Fruit fly (Drosophila melanogaster) S2 (cell line): ENCODE results near the gene GCS2alpha.

Experiments used
- CG8478 ChIP-seq: fragments of >200 bp; optimal IDR thresholded peaks from 2 replicates; lab custom pipeline; 2018
- CTCF ChIP-seq, 2 experiments: fragments of >200 bp; optimal IDR thresholded peaks; 2 replicates each; lab custom pipeline; 2018

The GCS2alpha gene

DNA sequence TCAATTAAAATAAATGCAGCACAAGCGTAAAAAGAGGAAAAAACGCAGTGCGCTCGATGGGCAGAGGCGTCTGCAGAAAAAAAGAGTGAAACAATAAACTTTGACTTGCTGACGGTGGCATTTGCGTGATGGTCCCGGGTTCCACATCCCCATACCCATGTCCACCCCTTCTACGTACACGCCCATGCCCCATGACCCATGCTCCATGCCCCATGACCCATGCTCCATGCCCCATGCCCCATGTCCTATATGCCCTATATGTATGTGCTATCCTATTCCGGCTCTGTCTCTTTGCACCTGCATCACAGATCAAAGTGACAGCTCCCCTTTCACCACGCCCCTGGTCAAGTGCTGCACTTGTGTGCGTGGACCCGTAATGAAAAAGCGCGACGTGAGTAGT, 13.1 kb downstream of the GCS2alpha start:
- TF ChIP-seq CTCF (optimal IDR thresholded peaks at IDR 0.05; lab: Kevin White, UChicago) (no peak), CG8478 (no peak)

DNA sequence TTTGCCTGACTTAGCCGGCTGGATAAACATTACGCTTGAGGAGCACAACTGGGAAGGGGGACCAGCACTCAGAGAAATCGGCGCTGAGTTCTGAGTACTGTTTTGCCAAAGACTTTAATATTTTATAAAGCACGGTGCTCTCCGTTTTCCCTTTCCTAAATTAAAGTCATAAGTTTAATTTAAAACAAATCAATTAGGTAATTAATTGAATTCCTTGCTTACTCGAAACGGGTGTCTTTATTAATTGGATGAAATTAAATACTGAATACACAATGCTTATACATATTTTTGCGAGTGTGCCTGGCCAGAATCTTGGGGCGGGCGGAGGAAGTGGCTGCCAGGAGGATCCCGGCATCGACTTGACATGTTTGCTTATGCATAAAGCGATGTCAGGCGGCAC, 15.1 kb downstream of the GCS2alpha start:
- no peak for TF ChIP-seq CG8478
- no peak for TF ChIP-seq CTCF (optimal IDR thresholded peaks at IDR 0.05; lab: Kevin White, UChicago)

DNA sequence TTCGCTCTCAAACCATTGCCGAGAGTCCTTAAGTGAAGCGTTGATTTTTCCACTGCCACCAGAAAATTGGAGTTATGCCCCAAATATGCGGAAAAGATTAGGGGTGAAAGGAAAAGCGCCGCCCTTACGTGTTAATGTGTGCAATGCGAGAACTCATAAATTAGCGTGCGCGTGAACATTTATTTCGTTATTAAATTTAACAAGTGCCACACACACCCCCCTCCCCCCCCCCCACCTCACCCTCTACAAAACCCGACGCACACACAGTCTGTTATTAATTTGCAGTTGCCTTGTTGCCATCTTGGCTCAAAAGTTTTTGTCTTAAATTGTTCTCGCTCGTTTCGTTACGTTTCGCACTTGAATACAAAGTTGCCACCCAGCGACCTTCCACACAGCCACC, 17.1 kb downstream of the GCS2alpha start:
- TF ChIP-seq CG8478 (no peak), CTCF (optimal IDR thresholded peaks at IDR 0.05; lab: Kevin White, UChicago) (no peak)

DNA sequence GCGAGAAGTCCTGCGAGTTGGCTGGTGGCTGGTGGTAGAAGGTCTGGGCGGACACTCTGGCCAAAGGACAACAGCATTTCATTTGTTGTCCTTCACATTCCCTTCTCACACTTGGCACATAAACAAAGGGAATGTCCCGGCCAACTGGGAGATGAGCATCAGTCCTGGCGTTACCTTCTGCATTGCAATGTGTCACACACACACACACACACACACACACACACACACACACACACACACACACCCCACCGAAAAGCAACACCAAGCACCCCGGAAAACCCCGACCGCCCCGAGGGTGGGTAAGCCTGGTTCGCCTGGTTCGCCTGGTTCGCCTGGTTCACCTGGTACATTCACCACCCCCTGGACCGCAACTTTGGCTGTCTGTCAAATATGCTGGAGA, 37.3 kb downstream of the GCS2alpha start:
- TF ChIP-seq CTCF (optimal IDR thresholded peaks at IDR 0.05; lab: Kevin White, UChicago): no peak
- no peak for TF ChIP-seq CG8478

DNA sequence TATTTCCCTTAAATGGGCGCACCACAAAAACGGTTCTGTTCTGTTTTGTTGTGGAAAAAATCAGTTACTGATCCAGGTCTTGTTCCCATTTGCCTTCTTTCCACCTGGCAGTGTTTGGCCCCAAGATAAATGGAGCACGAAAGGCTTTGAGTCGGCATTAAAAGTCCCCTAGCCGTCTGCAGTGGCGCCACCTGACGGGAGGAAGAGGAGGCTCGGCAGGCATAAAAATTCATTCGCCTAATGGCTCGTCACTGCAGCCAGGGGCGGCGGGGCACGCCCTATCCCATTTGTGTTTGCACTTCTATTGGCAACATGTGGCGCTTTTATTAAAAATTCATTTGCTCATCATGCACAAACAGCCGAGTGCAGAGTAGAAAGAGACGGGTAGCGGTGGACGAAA, 39.5 kb downstream of the GCS2alpha start:
- peak; percentile 81 to 86 for TF ChIP-seq CTCF (optimal IDR thresholded peaks at IDR 0.05; lab: Kevin White, UChicago)
- TF ChIP-seq CG8478: no peak

DNA sequence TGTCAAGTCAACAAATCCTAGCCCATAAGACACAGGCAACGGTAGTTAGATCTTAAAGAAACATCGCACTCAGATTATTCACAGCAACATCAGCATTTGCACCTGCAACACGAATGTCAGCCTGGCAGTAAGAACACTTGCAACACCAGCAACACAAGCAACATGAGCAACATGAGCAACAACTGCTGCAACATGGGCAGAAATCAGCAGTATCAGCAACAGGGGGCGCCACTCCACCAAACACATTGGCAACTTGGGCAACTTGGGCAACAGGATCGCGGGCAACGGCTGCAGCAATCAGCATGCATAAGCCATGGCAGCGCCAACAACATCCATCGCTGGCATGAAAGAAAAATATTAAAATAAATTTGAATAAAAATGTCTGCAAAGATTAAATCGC, 42.2 kb downstream of the GCS2alpha start:
- TF ChIP-seq CTCF (optimal IDR thresholded peaks at IDR 0.05; lab: Kevin White, UChicago): peak; percentile 57 to 61
- TF ChIP-seq CG8478: no peak
